Fruit fly (Drosophila melanogaster) whole organism, embryonic: ENCODE measurements around the gene Ripalpha.

Source experiments
- Adf1 ChIP-seq: fragments of 200-800 bp; sonication (Bioruptor generic); IDR thresholded peaks from 2 replicates; pipeline ENCODE4 v1.3.6; 2022; ENCODE audit warnings: missing biosample characterization, missing genetic modification characterization
- Atf-2 ChIP-seq: fragments of 200-800 bp; sonication (Bioruptor generic); optimal IDR thresholded peaks from 2 replicates; lab custom pipeline; 2016; ENCODE audit warnings: missing biosample characterization, missing genetic modification characterization
- B-H2 ChIP-seq: fragments of 200-800 bp; sonication (Bioruptor generic); optimal IDR thresholded peaks from 2 replicates; lab custom pipeline; 2018; ENCODE audit warnings: missing biosample characterization, mild to moderate bottlenecking, missing genetic modification characterization
- Bdp1 ChIP-seq: fragments of 200-800 bp; sonication (Bioruptor generic); optimal IDR thresholded peaks from 3 replicates; lab custom pipeline; 2016; ENCODE audit warnings: missing biosample characterization, missing genetic modification characterization
- CG10431 ChIP-seq: fragments of 200-800 bp; sonication (Bioruptor generic); optimal IDR thresholded peaks from 3 replicates; lab custom pipeline; 2018; ENCODE audit warnings: missing biosample characterization, mild to moderate bottlenecking, missing genetic modification characterization
- CG12155 ChIP-seq: fragments of 200-800 bp; sonication (Bioruptor generic); optimal IDR thresholded peaks from 3 replicates; lab custom pipeline; 2016; ENCODE audit warnings: missing biosample characterization, missing genetic modification characterization
- CG14441 ChIP-seq: fragments of 200-800 bp; sonication (Bioruptor generic); IDR thresholded peaks from 2 replicates; pipeline ENCODE4 v1.3.6; 2022; ENCODE audit warnings: missing biosample characterization, missing genetic modification characterization
- CG18262 ChIP-seq: fragments of 200-800 bp; optimal IDR thresholded peaks from 3 replicates; lab custom pipeline; 2019; ENCODE audit warnings: missing biosample characterization, mild to moderate bottlenecking, missing genetic modification characterization, moderate library complexity
- CG1832 ChIP-seq: fragments of 200-800 bp; sonication (Bioruptor generic); optimal IDR thresholded peaks from 2 replicates; lab custom pipeline; 2017; ENCODE audit warnings: missing biosample characterization, mild to moderate bottlenecking, missing genetic modification characterization, inconsistent platforms
- CG18599 ChIP-seq: fragments of 200-800 bp; sonication (Bioruptor generic); optimal IDR thresholded peaks from 3 replicates; lab custom pipeline; 2017; ENCODE audit warnings: missing biosample characterization, missing genetic modification characterization, mild to moderate bottlenecking, moderate library complexity, missing genetic modification reagents
- CG2199 ChIP-seq: fragments of 200-800 bp; sonication (Bioruptor generic); IDR thresholded peaks from 3 replicates; pipeline ENCODE4 v1.3.6; 2022; ENCODE audit warnings: missing biosample characterization, missing genetic modification characterization
- CG32767 ChIP-seq: fragments of 200-800 bp; sonication (Bioruptor generic); IDR thresholded peaks from 2 replicates; pipeline ENCODE4 v1.3.6; 2022; ENCODE audit warnings: missing biosample characterization, missing genetic modification characterization
- CG3281 ChIP-seq: fragments of 200-800 bp; sonication (Bioruptor generic); optimal IDR thresholded peaks from 3 replicates; lab custom pipeline; 2017; ENCODE audit warnings: missing biosample characterization, mild to moderate bottlenecking, missing genetic modification characterization
- CG3407 ChIP-seq: fragments of 200-800 bp; sonication (Bioruptor generic); optimal IDR thresholded peaks from 2 replicates; lab custom pipeline; 2018; ENCODE audit warnings: missing biosample characterization, mild to moderate bottlenecking, missing genetic modification characterization
- CG43689 ChIP-seq: fragments of 200-800 bp; sonication (Bioruptor generic); IDR thresholded peaks from 2 replicates; pipeline ENCODE4 v1.3.6; 2022; ENCODE audit warnings: missing biosample characterization, missing genetic modification characterization
- CG4404 ChIP-seq: fragments of 200-800 bp; sonication (Bioruptor generic); IDR thresholded peaks from 2 replicates; pipeline ENCODE4 v1.3.6; 2022; ENCODE audit warnings: missing biosample characterization, missing genetic modification characterization
- CG4820 ChIP-seq: fragments of 200-800 bp; sonication (Bioruptor generic); optimal IDR thresholded peaks from 3 replicates; lab custom pipeline; 2016; ENCODE audit warnings: missing biosample characterization, missing genetic modification characterization
- CG7556 ChIP-seq: fragments of 200-800 bp; sonication (Bioruptor generic); optimal IDR thresholded peaks from 2 replicates; lab custom pipeline; 2017; ENCODE audit warnings: missing biosample characterization, mild to moderate bottlenecking, missing genetic modification characterization
- CkIIα-i1 ChIP-seq: fragments of 200-800 bp; sonication (Bioruptor generic); IDR thresholded peaks from 2 replicates; pipeline ENCODE4 v1.3.6; 2022; ENCODE audit warnings: missing biosample characterization, missing genetic modification characterization
- Ets97D ChIP-seq: fragments of 200-800 bp; sonication (Bioruptor generic); optimal IDR thresholded peaks from 3 replicates; lab custom pipeline; 2016; ENCODE audit warnings: missing biosample characterization, missing genetic modification characterization
- Fer3 ChIP-seq: fragments of 200-800 bp; sonication (Bioruptor generic); optimal IDR thresholded peaks from 2 replicates; lab custom pipeline; 2018; ENCODE audit warnings: missing biosample characterization, mild to moderate bottlenecking, missing genetic modification characterization, moderate library complexity
- Gsc ChIP-seq: fragments of 200-800 bp; sonication (Bioruptor generic); IDR thresholded peaks from 2 replicates; pipeline ENCODE4 v1.3.6; 2022; ENCODE audit warnings: missing biosample characterization, missing genetic modification characterization
- HmgD ChIP-seq: fragments of 200-800 bp; sonication (Bioruptor generic); optimal IDR thresholded peaks from 3 replicates; lab custom pipeline; 2016; ENCODE audit warnings: missing biosample characterization, missing genetic modification characterization
- Hr78 ChIP-seq, 2 experiments: fragments of 200-800 bp in 1 of 2; fragments of >200 bp in 1 of 2; sonication (Bioruptor generic) in 1 of 2; optimal IDR thresholded peaks; 2 replicates each; lab custom pipeline; 2017 to 2019; ENCODE audit warnings: missing biosample characterization in 2 of 2, missing genetic modification characterization in 2 of 2, mild to moderate bottlenecking in 1 of 2, moderate library complexity in 1 of 2
- MTF-1 ChIP-seq: fragments of 200-800 bp; sonication (Bioruptor generic); optimal IDR thresholded peaks from 2 replicates; lab custom pipeline; 2018; ENCODE audit warnings: missing biosample characterization, mild to moderate bottlenecking, missing genetic modification characterization, borderline replicate concordance
- NFAT ChIP-seq: fragments of 200-800 bp; sonication (Bioruptor generic); IDR thresholded peaks from 2 replicates; pipeline ENCODE4 v1.3.6; 2022; ENCODE audit warnings: missing biosample characterization, missing genetic modification characterization
- Nf-YC ChIP-seq: fragments of 200-800 bp; optimal IDR thresholded peaks from 3 replicates; lab custom pipeline; 2019; ENCODE audit warnings: missing biosample characterization, mild to moderate bottlenecking, missing genetic modification characterization, moderate library complexity
- Usf ChIP-seq: fragments of 200-800 bp; sonication (Bioruptor generic); optimal IDR thresholded peaks from 2 replicates; lab custom pipeline; 2017; ENCODE audit warnings: missing genotype, missing biosample characterization, missing genetic modification characterization
- aop ChIP-seq: fragments of 200-800 bp; sonication (Bioruptor generic); IDR thresholded peaks from 2 replicates; pipeline ENCODE4 v1.3.6; 2022; ENCODE audit warnings: missing biosample characterization, missing genetic modification characterization
- ara ChIP-seq: fragments of 200-800 bp; sonication (Bioruptor generic); IDR thresholded peaks from 2 replicates; pipeline ENCODE4 v1.3.6; 2022; ENCODE audit warnings: missing biosample characterization, missing genetic modification characterization
- br ChIP-seq: fragments of >200 bp; optimal IDR thresholded peaks from 2 replicates; lab custom pipeline; 2017
- bsh ChIP-seq, 2 experiments: fragments of 200-800 bp; sonication (Bioruptor generic); optimal IDR thresholded peaks; 2 replicates each; lab custom pipeline; 2017 to 2018; ENCODE audit warnings: mild to moderate bottlenecking in 2 of 2, missing biosample characterization in 2 of 2, missing genetic modification characterization in 2 of 2, moderate library complexity in 1 of 2
- cato ChIP-seq: fragments of 200-800 bp; sonication (Bioruptor generic); optimal IDR thresholded peaks from 2 replicates; lab custom pipeline; 2016; ENCODE audit warnings: missing biosample characterization, missing genetic modification characterization, borderline replicate concordance
- chinmo ChIP-seq: fragments of 200-800 bp; sonication (Bioruptor generic); IDR thresholded peaks from 4 replicates; pipeline ENCODE4 v1.3.6; 2022; ENCODE audit warnings: missing biosample characterization, missing genetic modification characterization; ENCODE audit not compliant: partially characterized antibody
- dan ChIP-seq: fragments of 200-800 bp; sonication (Bioruptor generic); IDR thresholded peaks from 2 replicates; pipeline ENCODE4 v1.3.6; 2022; ENCODE audit warnings: missing biosample characterization, missing genetic modification characterization
- jigr1 ChIP-seq: fragments of 200-800 bp; sonication (Bioruptor generic); IDR thresholded peaks from 3 replicates; pipeline ENCODE4 v1.3.6; 2022; ENCODE audit warnings: missing biosample characterization, missing genetic modification characterization
- kni ChIP-seq: fragments of 200-800 bp; sonication (Bioruptor generic); optimal IDR thresholded peaks from 3 replicates; lab custom pipeline; 2017; ENCODE audit warnings: mild to moderate bottlenecking, missing biosample characterization, missing genetic modification reagents, missing genetic modification characterization
- mam ChIP-seq: fragments of 200-800 bp; sonication (Bioruptor generic); optimal IDR thresholded peaks from 3 replicates; lab custom pipeline; 2016; ENCODE audit warnings: missing biosample characterization, missing genetic modification characterization
- mirr ChIP-seq: fragments of 200-800 bp; sonication (Bioruptor generic); optimal IDR thresholded peaks from 3 replicates; lab custom pipeline; 2018; ENCODE audit warnings: missing biosample characterization, mild to moderate bottlenecking, missing genetic modification characterization
- nau ChIP-seq: fragments of 200-800 bp; sonication (Bioruptor generic); optimal IDR thresholded peaks from 3 replicates; lab custom pipeline; 2017; ENCODE audit warnings: missing biosample characterization, mild to moderate bottlenecking, missing genetic modification characterization, missing genetic modification reagents
- nerfin-2 ChIP-seq: fragments of 200-800 bp; sonication (Bioruptor generic); IDR thresholded peaks from 2 replicates; pipeline ENCODE4 v1.3.6; 2022; ENCODE audit warnings: missing biosample characterization, missing genetic modification characterization; ENCODE audit not compliant: partially characterized antibody
- phol ChIP-seq: fragments of 200-800 bp; sonication (Bioruptor generic); optimal IDR thresholded peaks from 3 replicates; lab custom pipeline; 2018; ENCODE audit warnings: missing biosample characterization, mild to moderate bottlenecking, missing genetic modification characterization, moderate library complexity
- pum ChIP-seq: fragments of 200-800 bp; sonication (Bioruptor generic); optimal IDR thresholded peaks from 2 replicates; lab custom pipeline; 2016; ENCODE audit warnings: missing biosample characterization, missing genetic modification characterization
- pzg ChIP-seq: fragments of 200-800 bp; sonication (Bioruptor generic); optimal IDR thresholded peaks from 3 replicates; lab custom pipeline; 2018; ENCODE audit warnings: missing biosample characterization, mild to moderate bottlenecking, missing genetic modification characterization, moderate library complexity
- rib ChIP-seq: fragments of 200-800 bp; sonication (Bioruptor generic); IDR thresholded peaks from 2 replicates; pipeline ENCODE4 v1.3.6; 2022; ENCODE audit warnings: missing biosample characterization, missing genetic modification characterization
- sens ChIP-seq: fragments of 200-800 bp; sonication (Bioruptor generic); peaks from one replicate; lab custom pipeline; 2016; ENCODE audit warnings: missing biosample characterization, missing genetic modification characterization
- ssp ChIP-seq: fragments of 200-800 bp; sonication (Bioruptor generic); IDR thresholded peaks from 2 replicates; pipeline ENCODE4 v1.3.6; 2022; ENCODE audit warnings: missing biosample characterization, missing genetic modification characterization
- tio ChIP-seq: fragments of 200-800 bp; sonication (Bioruptor generic); optimal IDR thresholded peaks from 2 replicates; lab custom pipeline; 2017; ENCODE audit warnings: missing biosample characterization, missing genetic modification characterization, inconsistent platforms
- trem ChIP-seq: fragments of 200-800 bp; optimal IDR thresholded peaks from 3 replicates; lab custom pipeline; 2019; ENCODE audit warnings: missing biosample characterization, mild to moderate bottlenecking, missing genetic modification characterization, moderate library complexity
- vfl ChIP-seq: fragments of 200-800 bp; sonication (Bioruptor generic); optimal IDR thresholded peaks from 2 replicates; lab custom pipeline; 2016; ENCODE audit warnings: missing biosample characterization, missing genetic modification characterization
- z ChIP-seq: fragments of 200-800 bp; sonication (Bioruptor generic); IDR thresholded peaks from 3 replicates; pipeline ENCODE4 v1.3.6; 2022; ENCODE audit warnings: missing biosample characterization, missing genetic modification characterization

Ripalpha gene

DNA sequence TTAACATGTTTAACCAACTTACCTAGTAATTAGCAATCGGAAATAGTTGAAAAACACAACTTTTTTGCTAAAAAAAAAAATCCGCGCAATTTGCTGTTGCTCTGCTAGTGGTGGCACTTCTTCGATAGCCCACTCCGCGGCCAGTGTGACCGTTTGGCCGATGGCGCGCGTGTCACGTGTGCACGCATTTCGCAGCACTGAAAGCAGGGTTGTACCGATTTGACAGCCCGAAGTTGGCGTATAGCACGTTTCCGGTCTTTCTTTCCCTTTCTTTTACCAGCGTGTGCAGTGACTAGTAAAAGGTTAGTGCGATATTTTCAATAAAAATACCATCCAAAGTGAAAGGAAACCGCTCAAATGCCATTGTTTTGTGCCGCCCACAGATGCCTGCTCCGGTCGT lies at the start of gene Ripalpha, which contains the start of gene RpL7 (continued):
- TF ChIP-seq CG2199 (peak; percentile 96), pum (peak; percentile 96), aop (GFP tag; lab: Robert Waterston, UW) (peak; percentile 85), B-H2 (GFP tag; lab: Kevin White, UChicago) (peak; percentile 99), CG3407 (GFP tag; lab: Kevin White, UChicago) (peak; percentile 98), tio (GFP tag; lab: Kevin White, UChicago) (peak; percentile 87), CkIIα-i1 (GFP tag; lab: Robert Waterston, UW) (peak; percentile 83; the same call in 1 of the 2 replicates), CG18262 (tag; lab: Kevin White, UChicago) (peak; percentile 84), Usf (peak; percentile 97), MTF-1 (GFP tag; lab: Kevin White, UChicago) (peak; percentile 98), CG32767 (GFP tag; lab: Robert Waterston, UW) (peak; percentile 77), CG14441 (GFP tag; lab: Robert Waterston, UW) (peak; percentile 93), bsh (GFP tag; optimal IDR thresholded peaks at IDR 0.05; lab: Kevin White, UChicago) (peak in 1 of 2 experiments; percentile 93), trem (tag; lab: Kevin White, UChicago) (peak; percentile 91), nau (GFP tag; lab: Kevin White, UChicago) (peak; percentile 99), mirr (GFP tag; lab: Kevin White, UChicago) (peak; percentile 99), CG12155 (GFP tag; lab: Kevin White, UChicago) (peak; percentile 96), NFAT (peak; percentile 99), CG43689 (GFP tag; lab: Robert Waterston, UW) (no peak; the same call in 1 of the 2 replicates), kni (peak; percentile 99), CG3281 (GFP tag; lab: Kevin White, UChicago) (peak; percentile 98), rib (GFP tag; lab: Robert Waterston, UW) (peak; percentile 98), dan (GFP tag; lab: Robert Waterston, UW) (no peak), CG18599 (GFP tag; lab: Kevin White, UChicago) (peak; percentile 98), jigr1 (GFP tag; lab: Robert Waterston, UW) (peak; percentile 50; the same call in 1 of the 3 replicates), Fer3 (tag; lab: Kevin White, UChicago) (peak; percentile 97), CG7556 (GFP tag; lab: Kevin White, UChicago) (peak; percentile 93), CG4820 (GFP tag; lab: Kevin White, UChicago) (peak; percentile 94), phol (peak; percentile 97), ara (GFP tag; lab: Robert Waterston, UW) (peak; percentile 96), mam (GFP tag; lab: Kevin White, UChicago) (peak; percentile 94), ssp (peak; percentile 88), br (lab: Kevin White, UChicago) (no peak), vfl (peak; percentile 97), Bdp1 (GFP tag; lab: Kevin White, UChicago) (peak; percentile 94), z (GFP tag; lab: Robert Waterston, UW) (peak; percentile 75; the same call in 2 of the 3 replicates), Nf-YC (peak; percentile 81), CG1832 (GFP tag; lab: Kevin White, UChicago) (peak; percentile 64), Adf1 (GFP tag; lab: Robert Waterston, UW) (peak; percentile 86), HmgD (GFP tag; lab: Kevin White, UChicago) (peak; percentile 99), cato (GFP tag; lab: Kevin White, UChicago) (peak; percentile 95), CG10431 (GFP tag; lab: Kevin White, UChicago) (peak; percentile 97), Atf-2 (peak; percentile 95), pzg (GFP tag; lab: Kevin White, UChicago) (peak; percentile 100), chinmo (peak; percentile 91), Ets97D (GFP tag; lab: Kevin White, UChicago) (peak; percentile 100), Hr78 (GFP tag; optimal IDR thresholded peaks at IDR 0.05; lab: Kevin White, UChicago) (no peak), nerfin-2 (GFP tag; lab: Robert Waterston, UW) (peak; percentile 79), sens (GFP tag; lab: Kevin White, UChicago) (peak; percentile 100), Gsc (GFP tag; lab: Robert Waterston, UW) (no peak), CG4404 (peak; percentile 85)
